Fruit fly (Drosophila melanogaster): ENCODE measurements around the gene vn.

The vn gene

dm6 chr3L:5881310-5882208 is 36.1 kb upstream of the vn start (continued):
- TF ChIP-seq Dip2 (GFP tag; IDR thresholded peaks at IDR 0.05) (no peak), Mad (GFP tag; optimal IDR thresholded peaks at IDR 0.05) (no peak), CG16815 (GFP tag; optimal IDR thresholded peaks at IDR 0.05) (peak; percentile 45), Xrp1 (GFP tag; IDR thresholded peaks at IDR 0.05) (peak; percentile 48; the same call in 1 of the 2 replicates), CG5245 (GFP tag; optimal IDR thresholded peaks at IDR 0.05) (no peak), Jarid2 (GFP tag; optimal IDR thresholded peaks at IDR 0.05) (no peak), unpg (GFP tag; optimal IDR thresholded peaks at IDR 0.05) (no peak), her (GFP tag; optimal IDR thresholded peaks at IDR 0.05) (no peak), Lim3 (GFP tag; IDR thresholded peaks at IDR 0.05) (no peak), CG3995 (GFP tag; optimal IDR thresholded peaks at IDR 0.05) (no peak), CG32767 (GFP tag; IDR thresholded peaks at IDR 0.05) (peak; percentile 62; the same call in 1 of the 2 replicates), CG31441 (GFP tag; IDR thresholded peaks at IDR 0.05) (no peak), tgo (GFP tag; IDR thresholded peaks at IDR 0.05) (no peak), ranshi (GFP tag; IDR thresholded peaks at IDR 0.05) (no peak), E2f1 (GFP tag; IDR thresholded peaks at IDR 0.05) (no peak), grau (tag; optimal IDR thresholded peaks at IDR 0.05) (no peak), Eip74EF (GFP tag; optimal IDR thresholded peaks at IDR 0.05) (no peak), sqz (GFP tag; optimal IDR thresholded peaks at IDR 0.05) (no peak), h (optimal IDR thresholded peaks at IDR 0.05) (no peak), salm (tag; optimal IDR thresholded peaks at IDR 0.05) (no peak), mld (GFP tag; IDR thresholded peaks at IDR 0.05; ENCODE audit: partially characterized antibody) (no peak), Ets65A (GFP tag) (no peak), CG1529 (GFP tag; optimal IDR thresholded peaks at IDR 0.05) (peak; percentile 49), onecut (GFP tag; IDR thresholded peaks at IDR 0.05) (peak; percentile 31; the same call in 1 of the 2 replicates), CG8281 (tag; optimal IDR thresholded peaks at IDR 0.05) (no peak), MTF-1 (GFP tag; optimal IDR thresholded peaks at IDR 0.05; ENCODE audit: borderline replicate concordance) (no peak), dpn (GFP tag; optimal IDR thresholded peaks at IDR 0.05) (peak; percentile 52 to 66), CG10274 (GFP tag; optimal IDR thresholded peaks at IDR 0.05) (no peak), CG8765 (GFP tag; IDR thresholded peaks at IDR 0.05) (peak; percentile 28; the same call in 1 of the 2 replicates), repo (GFP tag; optimal IDR thresholded peaks at IDR 0.05) (no peak), Ets97D (GFP tag; optimal IDR thresholded peaks at IDR 0.05) (no peak), CG4730 (GFP tag; IDR thresholded peaks at IDR 0.05) (no peak), CG30431 (GFP tag; optimal IDR thresholded peaks at IDR 0.05) (peak; percentile 51), Sox102F (GFP tag; optimal IDR thresholded peaks at IDR 0.05) (peak; percentile 49), CG15696 (tag; optimal IDR thresholded peaks at IDR 0.05) (no peak), dysf (GFP tag; IDR thresholded peaks at IDR 0.05) (0 out of 3 replicates have a peak, but pooled peaks have one; percentile 16), dati (GFP tag; IDR thresholded peaks at IDR 0.05) (no peak), CG6791 (GFP tag; IDR thresholded peaks at IDR 0.05; ENCODE audit: partially characterized antibody) (no peak), sima (GFP tag; optimal IDR thresholded peaks at IDR 0.05) (peak; percentile 30), Atf-2 (GFP tag; optimal IDR thresholded peaks at IDR 0.05) (peak; percentile 56), wdn (GFP tag; IDR thresholded peaks at IDR 0.05) (0 out of 2 replicates have a peak, but pooled peaks have one; percentile 4), CG3163 (GFP tag; optimal IDR thresholded peaks at IDR 0.05) (peak; percentile 44), CG10979 (tag; optimal IDR thresholded peaks at IDR 0.05) (peak; percentile 29), schlank (tag; optimal IDR thresholded peaks at IDR 0.05) (no peak), CHES-1-like (GFP tag; optimal IDR thresholded peaks at IDR 0.05) (peak; percentile 60), CG10366 (GFP tag; IDR thresholded peaks at IDR 0.05) (peak; percentile 45; the same call in 1 of the 2 replicates), ewg (GFP tag; optimal IDR thresholded peaks at IDR 0.05) (peak; percentile 37), CG8359 (GFP tag; optimal IDR thresholded peaks at IDR 0.05; ENCODE audit: borderline replicate concordance) (no peak), CG18262 (tag; optimal IDR thresholded peaks at IDR 0.05) (peak; percentile 41)

All from whole organism, embryonic.